Fruit fly (Drosophila melanogaster) whole organism, adult: ENCODE results near the gene CG14332.

ENCODE experiments used
- CG11617 ChIP-seq: fragments of 200-800 bp; sonication (Bioruptor generic); optimal IDR thresholded peaks from 2 replicates; lab custom pipeline; 2017; ENCODE audit warnings: mild to moderate bottlenecking, missing biosample characterization, missing genetic modification reagents, missing genetic modification characterization
- CG12768 ChIP-seq: fragments of 200-800 bp; sonication (Bioruptor generic); optimal IDR thresholded peaks from 2 replicates; lab custom pipeline; 2017; ENCODE audit warnings: missing biosample characterization, missing genetic modification characterization, mild to moderate bottlenecking, moderate library complexity, missing genetic modification reagents
- CG14711 ChIP-seq: fragments of 200-800 bp; sonication (Bioruptor generic); optimal IDR thresholded peaks from 2 replicates; lab custom pipeline; 2018; ENCODE audit warnings: missing biosample characterization, mild to moderate bottlenecking, missing genetic modification characterization, moderate library complexity
- CG1620 ChIP-seq: fragments of 200-800 bp; sonication (Bioruptor generic); optimal IDR thresholded peaks from 2 replicates; lab custom pipeline; 2016; ENCODE audit warnings: missing biosample characterization, missing genetic modification characterization
- CG33017 ChIP-seq: fragments of 200-800 bp; sonication (Bioruptor generic); optimal IDR thresholded peaks from 2 replicates; lab custom pipeline; 2018; ENCODE audit warnings: missing biosample characterization, mild to moderate bottlenecking, missing genetic modification characterization, moderate library complexity
- CG5204 ChIP-seq: fragments of 200-800 bp; sonication (Bioruptor generic); optimal IDR thresholded peaks from 2 replicates; lab custom pipeline; 2016; ENCODE audit warnings: missing biosample characterization, missing genetic modification characterization
- CG7045 ChIP-seq: fragments of 200-800 bp; sonication (Bioruptor generic); optimal IDR thresholded peaks from 2 replicates; lab custom pipeline; 2017; ENCODE audit warnings: missing biosample characterization, mild to moderate bottlenecking, missing genetic modification characterization
- CG7101 ChIP-seq: fragments of 200-800 bp; sonication (Bioruptor generic); optimal IDR thresholded peaks from 2 replicates; lab custom pipeline; 2018; ENCODE audit warnings: missing biosample characterization, mild to moderate bottlenecking, missing genetic modification characterization, moderate library complexity
- Clk ChIP-seq: fragments of 200-800 bp; sonication (Bioruptor generic); optimal IDR thresholded peaks from 2 replicates; lab custom pipeline; 2017; ENCODE audit warnings: missing biosample characterization, missing genetic modification characterization
- Crg-1 ChIP-seq: fragments of 200-800 bp; sonication (Bioruptor generic); optimal IDR thresholded peaks from 2 replicates; lab custom pipeline; 2016; ENCODE audit warnings: missing biosample characterization, missing genetic modification characterization
- Hr96 ChIP-seq: fragments of 200-800 bp; sonication (Bioruptor generic); optimal IDR thresholded peaks from 2 replicates; lab custom pipeline; 2016; ENCODE audit warnings: missing biosample characterization, missing genetic modification characterization
- Mnt ChIP-seq: fragments of 200-800 bp; sonication (Bioruptor generic); optimal IDR thresholded peaks from 2 replicates; lab custom pipeline; 2016; ENCODE audit warnings: missing biosample characterization, mild to moderate bottlenecking, missing genetic modification characterization
- bab1 ChIP-seq: fragments of 200-800 bp; sonication (Bioruptor generic); optimal IDR thresholded peaks from 3 replicates; lab custom pipeline; 2019; ENCODE audit warnings: missing biosample characterization, mild to moderate bottlenecking, missing genetic modification characterization, moderate library complexity
- cic ChIP-seq: fragments of 200-800 bp; sonication (Bioruptor generic); optimal IDR thresholded peaks from 2 replicates; lab custom pipeline; 2017; ENCODE audit warnings: missing biosample characterization, mild to moderate bottlenecking, missing genetic modification characterization, moderate library complexity
- cnc ChIP-seq, 2 experiments: fragments of >200 bp; optimal IDR thresholded peaks; 2 replicates each; lab custom pipeline; 2017
- kay ChIP-seq: fragments of 200-800 bp; sonication (Bioruptor generic); peaks from one replicate; lab custom pipeline; 2016; ENCODE audit warnings: missing biosample characterization, missing genetic modification characterization, borderline replicate concordance
- ovo ChIP-seq: fragments of 200-800 bp; sonication (Bioruptor generic); optimal IDR thresholded peaks from 2 replicates; lab custom pipeline; 2016; ENCODE audit warnings: missing biosample characterization, missing genetic modification characterization
- pad ChIP-seq: fragments of 200-800 bp; sonication (Bioruptor generic); optimal IDR thresholded peaks from 3 replicates; lab custom pipeline; 2017; ENCODE audit warnings: missing biosample characterization, missing genetic modification characterization, mild to moderate bottlenecking, moderate library complexity, missing genetic modification reagents
- tj ChIP-seq: fragments of 200-800 bp; sonication (Bioruptor generic); optimal IDR thresholded peaks from 3 replicates; lab custom pipeline; 2017; ENCODE audit warnings: missing biosample characterization, mild to moderate bottlenecking, missing genetic modification characterization, moderate library complexity
- toe ChIP-seq: fragments of 200-800 bp; sonication (Bioruptor generic); optimal IDR thresholded peaks from 2 replicates; lab custom pipeline; 2016; ENCODE audit warnings: missing biosample characterization, missing genetic modification characterization

The CG14332 gene

DNA sequence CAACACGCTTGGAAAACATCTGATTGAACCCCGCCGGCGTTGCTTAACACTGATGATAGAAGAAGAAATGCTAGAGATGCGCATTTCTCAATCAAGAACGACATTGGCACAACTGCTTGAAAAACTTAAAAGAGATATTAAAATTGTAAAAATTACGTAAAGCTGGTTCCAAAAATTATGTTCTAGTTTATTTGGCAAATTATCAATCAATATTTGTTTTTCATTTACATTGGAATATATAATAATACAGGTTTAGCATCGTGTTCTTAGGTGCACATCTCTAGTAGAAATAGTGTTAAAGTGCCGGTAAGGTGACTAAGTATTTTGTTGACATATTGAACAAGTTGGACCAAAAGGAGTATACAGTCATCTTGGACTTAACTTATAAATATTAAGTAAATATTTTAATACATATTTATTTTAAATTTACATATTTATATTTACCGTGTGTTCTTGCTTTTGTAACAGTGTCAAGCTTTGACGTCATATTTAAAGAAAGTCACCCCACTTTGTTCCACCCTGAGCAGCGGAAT, 30.6 kb downstream of the CG14332 start, which contains the start of the genes Brf and sds22:
Brf (minus strand) TSS at position 25 of the 533 bp plus-strand sequence.
sds22 (plus strand) TSS at position 282 of the 533 bp plus-strand sequence.
- TF ChIP-seq toe (GFP tag; lab: Kevin White, UChicago) (peak; percentile 98), CG1620 (GFP tag; lab: Kevin White, UChicago) (peak; percentile 98), CG12768 (GFP tag; lab: Kevin White, UChicago) (peak; percentile 96), Mnt (peak; percentile 91), tj (peak; percentile 85), CG7045 (GFP tag; lab: Kevin White, UChicago) (peak; percentile 95), cnc (optimal IDR thresholded peaks at IDR 0.05; lab: Kevin White, UChicago) (no peak), cic (GFP tag; lab: Kevin White, UChicago) (peak; percentile 26), CG5204 (GFP tag; lab: Kevin White, UChicago) (peak; percentile 97), Hr96 (GFP tag; lab: Kevin White, UChicago) (peak; percentile 93), CG11617 (GFP tag; lab: Kevin White, UChicago) (peak; percentile 96), bab1 (GFP tag; lab: Kevin White, UChicago) (peak; percentile 95), pad (GFP tag; lab: Kevin White, UChicago) (peak; percentile 88), Crg-1 (peak; percentile 96), CG33017 (tag; lab: Kevin White, UChicago) (peak; percentile 92), Clk (GFP tag; lab: Kevin White, UChicago) (peak; percentile 86), ovo (GFP tag; lab: Kevin White, UChicago) (peak; percentile 95), CG14711 (tag; lab: Kevin White, UChicago) (peak; percentile 91), CG7101 (tag; lab: Kevin White, UChicago) (peak; percentile 97), kay (GFP tag; lab: Kevin White, UChicago) (peak; percentile 99)

dm6 chr3R:17386168-17386819, 35.7 kb downstream of the CG14332 start:
- TF ChIP-seq Clk (GFP tag; lab: Kevin White, UChicago) = peak; percentile 55
- no peak for TF ChIP-seq cic (GFP tag; lab: Kevin White, UChicago)
- peak; percentile 60 for TF ChIP-seq CG12768 (GFP tag; lab: Kevin White, UChicago)
- TF ChIP-seq Crg-1 = no peak
- TF ChIP-seq toe (GFP tag; lab: Kevin White, UChicago) = peak; percentile 54
- TF ChIP-seq ovo (GFP tag; lab: Kevin White, UChicago) = no peak
- peak; percentile 54 for TF ChIP-seq bab1 (GFP tag; lab: Kevin White, UChicago)
- no peak for TF ChIP-seq CG11617 (GFP tag; lab: Kevin White, UChicago)
- TF ChIP-seq Mnt = no peak
- TF ChIP-seq Hr96 (GFP tag; lab: Kevin White, UChicago) = peak; percentile 32
- TF ChIP-seq CG7101 (tag; lab: Kevin White, UChicago) = peak; percentile 60
- peak; percentile 19 for TF ChIP-seq CG7045 (GFP tag; lab: Kevin White, UChicago)
- TF ChIP-seq tj = no peak
- peak; percentile 55 for TF ChIP-seq CG33017 (tag; lab: Kevin White, UChicago)
- TF ChIP-seq kay (GFP tag; lab: Kevin White, UChicago) = peak; percentile 12
- TF ChIP-seq CG1620 (GFP tag; lab: Kevin White, UChicago) = no peak
- TF ChIP-seq pad (GFP tag; lab: Kevin White, UChicago) = peak; percentile 3
- peak; percentile 63 for TF ChIP-seq CG14711 (tag; lab: Kevin White, UChicago)
- peak; percentile 36 for TF ChIP-seq CG5204 (GFP tag; lab: Kevin White, UChicago)
- TF ChIP-seq cnc (optimal IDR thresholded peaks at IDR 0.05; lab: Kevin White, UChicago) = no peak

DNA sequence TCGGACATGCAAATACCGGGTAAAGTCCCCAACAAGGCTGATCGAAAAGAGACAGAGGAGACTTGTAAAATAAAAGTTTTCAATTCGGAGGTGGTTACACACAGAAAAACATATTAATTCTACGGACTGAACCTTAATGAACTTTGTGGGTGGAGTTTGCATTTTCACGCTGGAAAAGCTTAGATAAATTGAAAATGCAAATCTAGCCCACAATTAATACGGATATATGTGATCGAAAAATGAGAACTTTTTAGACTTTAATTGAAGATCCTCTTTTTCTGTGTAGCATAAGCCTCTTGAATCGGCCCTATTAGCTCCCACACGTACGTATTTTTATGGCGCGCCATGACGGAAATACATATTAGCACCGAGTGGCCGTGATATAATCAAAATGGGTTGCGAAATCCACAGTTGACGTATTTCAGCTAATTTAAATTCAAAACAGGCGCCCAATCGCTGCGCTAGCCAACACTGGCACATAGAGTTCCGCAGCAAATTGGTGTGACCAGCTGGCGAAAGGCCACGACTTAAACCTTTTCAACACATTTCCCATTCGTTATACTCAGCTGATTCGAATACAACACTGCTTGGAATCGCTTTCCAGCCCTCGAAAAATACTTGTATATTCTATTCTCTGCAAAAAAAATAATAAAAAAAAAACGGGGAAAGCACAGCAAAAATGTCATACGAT, 36.5 kb downstream of the CG14332 start:
- TF ChIP-seq bab1 (GFP tag; lab: Kevin White, UChicago) (peak; percentile 83), tj (peak; percentile 68), toe (GFP tag; lab: Kevin White, UChicago) (peak; percentile 75), CG5204 (GFP tag; lab: Kevin White, UChicago) (peak; percentile 68), cnc (optimal IDR thresholded peaks at IDR 0.05; lab: Kevin White, UChicago) (no peak), CG7101 (tag; lab: Kevin White, UChicago) (peak; percentile 73), Crg-1 (peak; percentile 78), cic (GFP tag; lab: Kevin White, UChicago) (peak; percentile 56), kay (GFP tag; lab: Kevin White, UChicago) (no peak), CG12768 (GFP tag; lab: Kevin White, UChicago) (peak; percentile 23), Mnt (peak; percentile 70), Clk (GFP tag; lab: Kevin White, UChicago) (no peak), CG14711 (tag; lab: Kevin White, UChicago) (peak; percentile 74), CG7045 (GFP tag; lab: Kevin White, UChicago) (peak; percentile 65), CG11617 (GFP tag; lab: Kevin White, UChicago) (no peak), CG1620 (GFP tag; lab: Kevin White, UChicago) (peak; percentile 84), Hr96 (GFP tag; lab: Kevin White, UChicago) (peak; percentile 74), ovo (GFP tag; lab: Kevin White, UChicago) (peak; percentile 59), pad (GFP tag; lab: Kevin White, UChicago) (peak; percentile 60), CG33017 (tag; lab: Kevin White, UChicago) (peak; percentile 55)

DNA sequence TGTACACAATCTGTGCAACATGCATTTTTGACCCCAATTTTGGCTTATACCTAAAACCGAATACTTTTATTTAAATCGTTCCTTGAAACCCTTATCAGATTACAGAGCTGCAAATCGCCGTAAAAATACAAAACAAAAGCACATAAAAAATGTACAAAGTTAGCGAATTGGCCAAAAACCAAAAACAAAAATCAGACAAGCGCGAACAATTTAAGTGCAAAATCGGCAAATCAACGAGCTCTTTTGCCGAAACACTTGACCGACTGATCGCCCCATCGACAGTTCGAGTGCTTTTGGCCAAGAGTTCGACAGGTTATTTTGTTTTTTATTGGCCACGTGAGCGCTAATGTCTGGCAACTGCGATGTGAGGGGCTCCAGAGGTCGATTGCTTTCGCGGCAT, 40.1 kb downstream of the CG14332 start:
- TF ChIP-seq kay (GFP tag; lab: Kevin White, UChicago) (no peak), CG33017 (tag; lab: Kevin White, UChicago) (no peak), cnc (optimal IDR thresholded peaks at IDR 0.05; lab: Kevin White, UChicago) (no peak), Mnt (no peak), tj (peak; percentile 92)
